Fruit fly (Drosophila melanogaster) whole organism, prepupa: ENCODE measurements around the gene cni.
A peak's percentile ranks its signal among the peaks of the same experiment; 100 is the strongest.

Source experiments
- CG10631 ChIP-seq: fragments of 200-800 bp; sonication (Bioruptor generic); optimal IDR thresholded peaks from 2 replicates; lab custom pipeline; 2016; ENCODE audit warnings: missing biosample characterization, missing genetic modification characterization
- CG10669 ChIP-seq: fragments of 200-800 bp; sonication (Bioruptor generic); optimal IDR thresholded peaks from 3 replicates; lab custom pipeline; 2018; ENCODE audit warnings: missing biosample characterization, mild to moderate bottlenecking, missing genetic modification characterization, moderate library complexity
- CG11294 ChIP-seq: fragments of 200-800 bp; sonication (Bioruptor generic); IDR thresholded peaks from 2 replicates; pipeline ENCODE4 v1.3.6; 2022; ENCODE audit warnings: missing biosample characterization, missing genetic modification characterization
- CG11762 ChIP-seq: fragments of 200-800 bp; sonication (Bioruptor generic); optimal IDR thresholded peaks from 3 replicates; lab custom pipeline; 2016; ENCODE audit warnings: missing biosample characterization, missing genetic modification characterization; ENCODE audit not compliant: insufficient read depth
- CG1621 ChIP-seq: fragments of 200-800 bp; sonication (Bioruptor generic); optimal IDR thresholded peaks from 3 replicates; lab custom pipeline; 2018; ENCODE audit warnings: missing biosample characterization, mild to moderate bottlenecking, missing genetic modification characterization
- CG3032 ChIP-seq: fragments of 200-800 bp; optimal IDR thresholded peaks from 2 replicates; lab custom pipeline; 2019; ENCODE audit warnings: missing biosample characterization, mild to moderate bottlenecking, missing genetic modification characterization, moderate library complexity
- CG31627 ChIP-seq: fragments of 200-800 bp; sonication (Bioruptor generic); optimal IDR thresholded peaks from 3 replicates; lab custom pipeline; 2016; ENCODE audit warnings: missing biosample characterization, missing genetic modification characterization
- CG32006 ChIP-seq: fragments of 200-800 bp; sonication (Bioruptor generic); optimal IDR thresholded peaks from 3 replicates; lab custom pipeline; 2017; ENCODE audit warnings: missing biosample characterization, mild to moderate bottlenecking, missing genetic modification characterization
- CG34406 ChIP-seq: fragments of 200-800 bp; sonication (Bioruptor generic); optimal IDR thresholded peaks from 3 replicates; lab custom pipeline; 2016; ENCODE audit warnings: missing biosample characterization, missing genetic modification characterization
- CG3919 ChIP-seq: fragments of 200-800 bp; sonication (Bioruptor generic); optimal IDR thresholded peaks from 3 replicates; lab custom pipeline; 2016; ENCODE audit warnings: missing biosample characterization, missing genetic modification characterization
- CG4318 ChIP-seq: fragments of 200-800 bp; sonication (Bioruptor generic); optimal IDR thresholded peaks from 3 replicates; lab custom pipeline; 2017; ENCODE audit warnings: missing biosample characterization, mild to moderate bottlenecking, missing genetic modification characterization
- CG6163 ChIP-seq: fragments of 200-800 bp; sonication (Bioruptor generic); IDR thresholded peaks from 3 replicates; pipeline ENCODE4 v1.3.6; 2022; ENCODE audit warnings: missing biosample characterization, missing genetic modification characterization
- CG6276 ChIP-seq: fragments of 200-800 bp; sonication (Bioruptor generic); optimal IDR thresholded peaks from 2 replicates; lab custom pipeline; 2017; ENCODE audit warnings: missing biosample characterization, mild to moderate bottlenecking, missing genetic modification characterization
- CG6808 ChIP-seq: fragments of 200-800 bp; sonication (Bioruptor generic); optimal IDR thresholded peaks from 3 replicates; lab custom pipeline; 2017; ENCODE audit warnings: missing biosample characterization, missing genetic modification characterization, mild to moderate bottlenecking, moderate library complexity, missing genetic modification reagents
- CG6854 ChIP-seq: fragments of 200-800 bp; sonication (Bioruptor generic); optimal IDR thresholded peaks from 2 replicates; lab custom pipeline; 2017; ENCODE audit warnings: missing biosample characterization, mild to moderate bottlenecking, missing genetic modification characterization
- CG7368 ChIP-seq: fragments of 200-800 bp; sonication (Bioruptor generic); optimal IDR thresholded peaks from 3 replicates; lab custom pipeline; 2016; ENCODE audit warnings: missing biosample characterization, missing genetic modification characterization
- CG8119 ChIP-seq: fragments of 200-800 bp; sonication (Bioruptor generic); IDR thresholded peaks from 3 replicates; pipeline ENCODE4 v1.3.6; 2022; ENCODE audit warnings: missing biosample characterization, missing genetic modification characterization
- CG8319 ChIP-seq: fragments of 200-800 bp; sonication (Bioruptor generic); optimal IDR thresholded peaks from 3 replicates; lab custom pipeline; 2016; ENCODE audit warnings: missing biosample characterization, missing genetic modification characterization
- Eip75B ChIP-seq: fragments of 200-800 bp; sonication (Bioruptor generic); optimal IDR thresholded peaks from 3 replicates; lab custom pipeline; 2016; ENCODE audit warnings: missing biosample characterization, missing genetic modification characterization
- Eip78C ChIP-seq: fragments of 200-800 bp; sonication (Bioruptor generic); peaks from one replicate; lab custom pipeline; 2016; ENCODE audit warnings: missing biosample characterization, missing genetic modification characterization
- Eip93F ChIP-seq: fragments of 200-800 bp; sonication (Bioruptor generic); optimal IDR thresholded peaks from 2 replicates; lab custom pipeline; 2016; ENCODE audit warnings: missing biosample characterization, mild to moderate bottlenecking, missing genetic modification characterization
- Ets96B ChIP-seq: fragments of 200-800 bp; optimal IDR thresholded peaks from 2 replicates; lab custom pipeline; 2019; ENCODE audit warnings: missing biosample characterization, mild to moderate bottlenecking, missing genetic modification characterization, moderate library complexity
- Gug ChIP-seq: fragments of 200-800 bp; sonication (Bioruptor generic); IDR thresholded peaks from 2 replicates; pipeline ENCODE4 v1.3.6; 2022; ENCODE audit warnings: missing biosample characterization, missing genetic modification characterization
- Hr38 ChIP-seq: sonication (Bioruptor generic); optimal IDR thresholded peaks from 2 replicates; lab custom pipeline; 2016; ENCODE audit warnings: missing biosample characterization, missing genetic modification characterization
- Hr4 ChIP-seq: fragments of 200-800 bp; sonication (Bioruptor generic); optimal IDR thresholded peaks from 3 replicates; lab custom pipeline; 2016; ENCODE audit warnings: missing biosample characterization, missing genetic modification characterization
- Lpt ChIP-seq: fragments of 200-800 bp; sonication (Bioruptor generic); optimal IDR thresholded peaks from 3 replicates; lab custom pipeline; 2016; ENCODE audit warnings: missing biosample characterization, missing genetic modification characterization
- Met ChIP-seq: fragments of 200-800 bp; sonication (Bioruptor generic); optimal IDR thresholded peaks from 3 replicates; lab custom pipeline; 2016; ENCODE audit warnings: missing biosample characterization, missing genetic modification characterization
- OdsH ChIP-seq: fragments of 200-800 bp; sonication (Bioruptor generic); optimal IDR thresholded peaks from 3 replicates; lab custom pipeline; 2016; ENCODE audit warnings: missing biosample characterization, missing genetic modification characterization
- Smox ChIP-seq: fragments of 200-800 bp; sonication (Bioruptor generic); optimal IDR thresholded peaks from 3 replicates; lab custom pipeline; 2016; ENCODE audit warnings: missing biosample characterization, missing genetic modification characterization
- Sox102F ChIP-seq: fragments of 200-800 bp; sonication (Bioruptor generic); optimal IDR thresholded peaks from 2 replicates; lab custom pipeline; 2016; ENCODE audit warnings: missing biosample characterization, mild to moderate bottlenecking, missing genetic modification characterization
- Sox14 ChIP-seq: fragments of 200-800 bp; sonication (Bioruptor generic); optimal IDR thresholded peaks from 3 replicates; lab custom pipeline; 2016; ENCODE audit warnings: missing biosample characterization, missing genetic modification characterization
- dac ChIP-seq: fragments of 200-800 bp; sonication (Bioruptor generic); optimal IDR thresholded peaks from 2 replicates; lab custom pipeline; 2017; ENCODE audit warnings: missing biosample characterization, mild to moderate bottlenecking, missing genetic modification characterization
- dsx ChIP-seq: fragments of 200-800 bp; optimal IDR thresholded peaks from 3 replicates; lab custom pipeline; 2019; ENCODE audit warnings: missing biosample characterization, mild to moderate bottlenecking, missing genetic modification characterization, moderate library complexity; ENCODE audit not compliant: poor library complexity, severe bottlenecking
- eg ChIP-seq: fragments of 200-800 bp; sonication (Bioruptor generic); IDR thresholded peaks from 3 replicates; pipeline ENCODE4 v1.3.6; 2022; ENCODE audit warnings: missing biosample characterization, missing genetic modification characterization
- esn ChIP-seq: fragments of 200-800 bp; sonication (Bioruptor generic); optimal IDR thresholded peaks from 2 replicates; lab custom pipeline; 2016; ENCODE audit warnings: missing biosample characterization, mild to moderate bottlenecking, missing genetic modification characterization, moderate library complexity
- fd85E ChIP-seq: fragments of 200-800 bp; sonication (Bioruptor generic); optimal IDR thresholded peaks from 3 replicates; lab custom pipeline; 2016; ENCODE audit warnings: missing biosample characterization, missing genetic modification characterization
- fkh ChIP-seq: fragments of 200-800 bp; sonication (Bioruptor generic); optimal IDR thresholded peaks from 3 replicates; lab custom pipeline; 2017; ENCODE audit warnings: missing biosample characterization, mild to moderate bottlenecking, missing genetic modification characterization, moderate library complexity
- lz ChIP-seq: fragments of 200-800 bp; sonication (Bioruptor generic); optimal IDR thresholded peaks from 3 replicates; lab custom pipeline; 2016; ENCODE audit warnings: missing biosample characterization, missing genetic modification characterization
- net ChIP-seq: fragments of 200-800 bp; sonication (Bioruptor generic); optimal IDR thresholded peaks from 3 replicates; lab custom pipeline; 2016; ENCODE audit warnings: missing biosample characterization, missing genetic modification characterization
- salr ChIP-seq, 2 experiments: fragments of 200-800 bp; sonication (Bioruptor generic); optimal IDR thresholded peaks; 3 replicates each; lab custom pipeline; 2016 to 2018; ENCODE audit warnings: missing biosample characterization in 2 of 2, missing genetic modification characterization in 2 of 2, mild to moderate bottlenecking in 1 of 2
- ss ChIP-seq, 2 experiments: fragments of 200-800 bp; sonication (Bioruptor generic); optimal IDR thresholded peaks; 2 replicates in 1 of 2; 3 replicates in 1 of 2; lab custom pipeline; 2017 to 2018; ENCODE audit warnings: mild to moderate bottlenecking in 2 of 2, missing biosample characterization in 2 of 2, missing genetic modification characterization in 2 of 2, moderate library complexity in 1 of 2
- svp ChIP-seq: fragments of 200-800 bp; sonication (Bioruptor generic); peaks from one replicate; lab custom pipeline; 2016; ENCODE audit warnings: missing biosample characterization, missing genetic modification characterization
- vri ChIP-seq: fragments of 200-800 bp; sonication (Bioruptor generic); optimal IDR thresholded peaks from 3 replicates; lab custom pipeline; 2016; ENCODE audit warnings: missing biosample characterization, mild to moderate bottlenecking, missing genetic modification characterization

cni gene

dm6 chr2L:16274100-16274499 is 36.4 kb downstream of the cni start:
- TF ChIP-seq CG8119 (peak; percentile 41; the same call in 1 of the 3 replicates), esn (peak; percentile 15), dac (GFP tag; lab: Kevin White, UChicago) (peak; percentile 4), CG32006 (GFP tag; lab: Kevin White, UChicago) (peak; percentile 27), Hr38 (GFP tag; lab: Kevin White, UChicago) (no peak), Eip75B (no peak), svp (GFP tag; lab: Kevin White, UChicago) (peak; percentile 83), Eip93F (GFP tag; lab: Kevin White, UChicago) (no peak), CG6276 (GFP tag; lab: Kevin White, UChicago) (peak; percentile 4), Lpt (peak; percentile 12), CG6163 (GFP tag; lab: Robert Waterston, UW) (peak; percentile 40; the same call in 1 of the 3 replicates), eg (GFP tag; lab: Robert Waterston, UW) (0 out of 3 replicates have a peak, but pooled peaks have one; percentile 48), CG7368 (GFP tag; lab: Kevin White, UChicago) (no peak), dsx (GFP tag; lab: Kevin White, UChicago) (peak; percentile 40), CG3919 (GFP tag; lab: Kevin White, UChicago) (peak; percentile 4)

DNA sequence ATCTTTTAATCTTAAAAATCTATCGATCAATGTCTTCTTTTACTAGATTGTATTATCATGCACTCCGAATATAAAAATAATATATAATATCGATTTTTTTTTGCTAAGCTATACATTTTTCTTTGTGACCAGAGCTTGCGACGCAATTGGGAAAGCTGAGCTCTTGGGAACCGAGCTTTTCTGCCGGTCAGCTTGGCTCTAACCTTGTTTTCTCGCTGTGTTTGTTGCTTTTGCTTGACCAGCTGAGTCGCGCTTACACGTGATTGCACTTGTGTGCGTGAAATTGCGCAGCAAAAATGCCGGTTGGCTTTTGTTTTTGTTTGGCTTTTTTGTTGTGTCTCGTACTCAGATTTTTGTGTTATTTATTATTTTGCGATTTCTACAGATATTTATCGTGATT is 37.1 kb downstream of the cni start:
- TF ChIP-seq Sox14 (peak; percentile 5), Smox (no peak), CG6163 (GFP tag; lab: Robert Waterston, UW) (peak; percentile 9; the same call in 1 of the 3 replicates), salr (GFP tag; optimal IDR thresholded peaks at IDR 0.05; lab: Kevin White, UChicago) (no peak), Eip78C (GFP tag; lab: Kevin White, UChicago) (peak; percentile 42), svp (GFP tag; lab: Kevin White, UChicago) (peak; percentile 58)
- TF ChIP-seq, all 60 proteins: peak for 4

DNA sequence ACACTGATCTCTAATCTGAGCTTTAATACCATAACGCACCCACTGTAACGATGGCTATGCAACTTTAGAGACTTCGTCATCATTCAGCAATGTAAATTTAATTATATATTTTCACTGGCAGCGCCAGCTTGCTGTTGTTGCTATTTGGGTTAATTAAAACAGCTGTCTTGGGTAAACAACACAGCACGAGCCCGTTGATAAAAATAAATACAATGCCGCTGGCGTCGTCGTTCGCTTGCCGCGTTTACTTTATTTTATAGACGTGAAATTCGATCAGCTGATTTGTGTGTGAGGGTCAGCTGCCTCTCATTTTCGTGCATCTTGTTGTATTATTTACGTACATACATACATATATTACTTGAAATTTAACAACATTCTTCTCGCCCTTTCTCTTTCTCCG is 37.8 kb downstream of the cni start:
- no peak for TF ChIP-seq CG10669 (GFP tag; lab: Kevin White, UChicago)
- no peak for TF ChIP-seq OdsH
- no peak for TF ChIP-seq CG6854 (GFP tag; lab: Kevin White, UChicago)
- TF ChIP-seq ss (GFP tag; optimal IDR thresholded peaks at IDR 0.05; lab: Kevin White, UChicago), result no peak
- TF ChIP-seq fkh (GFP tag; lab: Kevin White, UChicago), result peak; percentile 86
- TF ChIP-seq Hr4, result no peak
- TF ChIP-seq CG4318 (GFP tag; lab: Kevin White, UChicago), result no peak
- TF ChIP-seq CG10631 (GFP tag; lab: Kevin White, UChicago), result no peak
- no peak for TF ChIP-seq Gug (GFP tag; lab: Robert Waterston, UW)
- TF ChIP-seq svp (GFP tag; lab: Kevin White, UChicago), result peak; percentile 63
- TF ChIP-seq CG6276 (GFP tag; lab: Kevin White, UChicago), result no peak
- peak; percentile 50 for TF ChIP-seq vri
- TF ChIP-seq Met (GFP tag; lab: Kevin White, UChicago), result no peak
- TF ChIP-seq fd85E (GFP tag; lab: Kevin White, UChicago), result no peak
- TF ChIP-seq CG11762 (GFP tag; lab: Kevin White, UChicago), result no peak
- no peak for TF ChIP-seq CG31627
- TF ChIP-seq CG6163 (GFP tag; lab: Robert Waterston, UW), result no peak
- no peak for TF ChIP-seq CG32006 (GFP tag; lab: Kevin White, UChicago)
- TF ChIP-seq Ets96B (tag; lab: Kevin White, UChicago), result no peak
- no peak for TF ChIP-seq CG11294 (GFP tag; lab: Robert Waterston, UW)
- TF ChIP-seq lz, result no peak
- no peak for TF ChIP-seq CG34406 (GFP tag; lab: Kevin White, UChicago)
- TF ChIP-seq CG6808 (GFP tag; lab: Kevin White, UChicago), result no peak
- TF ChIP-seq dsx (GFP tag; lab: Kevin White, UChicago), result peak; percentile 0
- no peak for TF ChIP-seq Smox
- TF ChIP-seq CG8119, result no peak
- TF ChIP-seq net (GFP tag; lab: Kevin White, UChicago), result no peak
- no peak for TF ChIP-seq CG1621
- TF ChIP-seq Eip75B, result no peak
- TF ChIP-seq Eip78C (GFP tag; lab: Kevin White, UChicago), result peak; percentile 50
- no peak for TF ChIP-seq Sox102F (GFP tag; lab: Kevin White, UChicago)
- no peak for TF ChIP-seq Hr38 (GFP tag; lab: Kevin White, UChicago)
- no peak for TF ChIP-seq CG3032 (tag; lab: Kevin White, UChicago)
- no peak for TF ChIP-seq CG8319 (GFP tag; lab: Kevin White, UChicago)
